Worm (Caenorhabditis elegans) whole organism, L3 larva: ENCODE results near the gene Y67H2A.10.

ENCODE experiments used
- R02D3.7 ChIP-seq: fragments of 150-350 bp; optimal IDR thresholded peaks from 2 replicates; lab custom pipeline; 2014; ENCODE audit warnings: missing biosample characterization, missing genetic modification characterization
- ZK546.5 ChIP-seq: sonication (generic microtip); optimal IDR thresholded peaks from 2 replicates; lab custom pipeline; 2017; ENCODE audit warnings: missing biosample characterization, missing genetic modification characterization
- aly-2 ChIP-seq: fragments of 150-350 bp; optimal IDR thresholded peaks from 2 replicates; lab custom pipeline; 2014; ENCODE audit warnings: missing biosample characterization, missing genetic modification characterization
- ama-1 ChIP-seq: fragments of 150-350 bp; optimal IDR thresholded peaks from 2 replicates; lab custom pipeline; 2018
- ceh-16 ChIP-seq: sonication (generic microtip); optimal IDR thresholded peaks from 2 replicates; lab custom pipeline; 2017; ENCODE audit warnings: missing biosample characterization, missing genetic modification characterization
- ceh-28 ChIP-seq: fragments of 150-350 bp; optimal IDR thresholded peaks from 2 replicates; lab custom pipeline; 2014; ENCODE audit warnings: missing biosample characterization, missing genetic modification reagents, missing genetic modification characterization
- ceh-9 ChIP-seq: sonication (generic microtip); optimal IDR thresholded peaks from 2 replicates; lab custom pipeline; 2018; ENCODE audit warnings: missing biosample characterization, missing genetic modification characterization
- daf-12 ChIP-seq: fragments of 150-350 bp; optimal IDR thresholded peaks from 2 replicates; lab custom pipeline; 2014; ENCODE audit warnings: missing biosample characterization, missing genetic modification reagents, missing genetic modification characterization
- egl-27 ChIP-seq: sonication (generic microtip); optimal IDR thresholded peaks from 4 replicates; lab custom pipeline; 2017; ENCODE audit warnings: missing biosample characterization, missing genetic modification reagents, missing genetic modification characterization
- egl-5 ChIP-seq: fragments of 150-350 bp; optimal IDR thresholded peaks from 2 replicates; lab custom pipeline; 2017; ENCODE audit warnings: missing biosample characterization, missing genetic modification reagents, missing genetic modification characterization, inconsistent platforms
- elt-1 ChIP-seq: fragments of 150-350 bp; optimal IDR thresholded peaks from 2 replicates; lab custom pipeline; 2014; ENCODE audit warnings: missing biosample characterization, missing genetic modification characterization
- elt-2 ChIP-seq: sonication (generic microtip); optimal IDR thresholded peaks from 2 replicates; lab custom pipeline; 2016; ENCODE audit warnings: missing genetic modification reagents, mild to moderate bottlenecking, missing genetic modification characterization, missing compliant biosample characterization
- eor-1 ChIP-seq, 2 experiments: fragments of 150-350 bp; optimal IDR thresholded peaks; 2 replicates each; lab custom pipeline; 2014 to 2018; ENCODE audit warnings: missing biosample characterization in 2 of 2, missing genetic modification characterization in 2 of 2
- fkh-10 ChIP-seq: sonication (generic microtip); optimal IDR thresholded peaks from 2 replicates; lab custom pipeline; 2017; ENCODE audit warnings: missing biosample characterization, missing genetic modification reagents, missing genetic modification characterization
- fkh-2 ChIP-seq: fragments of 150-350 bp; optimal IDR thresholded peaks from 2 replicates; lab custom pipeline; 2014; ENCODE audit warnings: missing biosample characterization, missing genetic modification reagents, missing genetic modification characterization
- fos-1 ChIP-seq: fragments of 150-350 bp; optimal IDR thresholded peaks from 2 replicates; lab custom pipeline; 2014; ENCODE audit warnings: missing biosample characterization, missing genetic modification characterization
- jun-1 ChIP-seq: fragments of 150-350 bp; optimal IDR thresholded peaks from 2 replicates; lab custom pipeline; 2014; ENCODE audit warnings: missing biosample characterization, missing genetic modification reagents, missing genetic modification characterization
- lin-15B ChIP-seq: fragments of 150-350 bp; optimal IDR thresholded peaks from 2 replicates; lab custom pipeline; 2014; ENCODE audit warnings: missing biosample characterization, missing genetic modification characterization
- lin-39 ChIP-seq: fragments of 150-350 bp; optimal IDR thresholded peaks from 2 replicates; lab custom pipeline; 2018; ENCODE audit warnings: missing biosample characterization, missing genetic modification reagents, missing genetic modification characterization
- lsy-12 ChIP-seq: sonication (generic microtip); optimal IDR thresholded peaks from 2 replicates; lab custom pipeline; 2016; ENCODE audit warnings: mild to moderate bottlenecking, missing genetic modification characterization, missing compliant biosample characterization
- mml-1 ChIP-seq: fragments of 150-350 bp; sonication (generic microtip); optimal IDR thresholded peaks from 3 replicates; lab custom pipeline; 2014; ENCODE audit warnings: missing biosample characterization, missing genetic modification characterization
- nfya-1 ChIP-seq: sonication (generic microtip); optimal IDR thresholded peaks from 2 replicates; lab custom pipeline; 2017; ENCODE audit warnings: missing genetic modification characterization, mild to moderate bottlenecking, missing compliant biosample characterization, antibody characterized with exemption, moderate library complexity; ENCODE audit not compliant: insufficient read depth
- nhr-23 ChIP-seq: fragments of 150-350 bp; optimal IDR thresholded peaks from 2 replicates; lab custom pipeline; 2014; ENCODE audit warnings: missing biosample characterization, missing genetic modification reagents, missing genetic modification characterization
- nhr-237 ChIP-seq: fragments of 150-350 bp; optimal IDR thresholded peaks from 2 replicates; lab custom pipeline; 2014; ENCODE audit warnings: missing biosample characterization, missing genetic modification characterization
- nhr-25 ChIP-seq: sonication (generic microtip); optimal IDR thresholded peaks from 2 replicates; lab custom pipeline; 2017; ENCODE audit warnings: missing biosample characterization, missing genetic modification characterization
- nhr-76 ChIP-seq: fragments of 150-350 bp; sonication (generic microtip); optimal IDR thresholded peaks from 5 replicates; lab custom pipeline; 2014; ENCODE audit warnings: missing biosample characterization, missing genetic modification characterization
- nhr-77 ChIP-seq: fragments of 150-350 bp; optimal IDR thresholded peaks from 2 replicates; lab custom pipeline; 2014; ENCODE audit warnings: missing biosample characterization, missing genetic modification characterization
- pha-4 ChIP-seq: fragments of 150-350 bp; optimal IDR thresholded peaks from 2 replicates; lab custom pipeline; 2014; ENCODE audit warnings: missing biosample characterization, missing genetic modification reagents, missing genetic modification characterization
- pqm-1 ChIP-seq: fragments of 150-350 bp; optimal IDR thresholded peaks from 2 replicates; lab custom pipeline; 2017; ENCODE audit warnings: missing biosample characterization, missing genetic modification characterization, inconsistent platforms
- sea-2 ChIP-seq: fragments of 150-350 bp; sonication (generic microtip); optimal IDR thresholded peaks from 4 replicates; lab custom pipeline; 2014; ENCODE audit warnings: missing biosample characterization, missing genetic modification reagents, missing genetic modification characterization
- snpc-4 ChIP-seq: fragments of 150-350 bp; optimal IDR thresholded peaks from 2 replicates; lab custom pipeline; 2014; ENCODE audit warnings: missing biosample characterization, missing genetic modification characterization
- tbx-2 ChIP-seq: sonication (generic microtip); optimal IDR thresholded peaks from 2 replicates; lab custom pipeline; 2016; ENCODE audit warnings: mild to moderate bottlenecking, missing genetic modification characterization, missing compliant biosample characterization
- unc-62 ChIP-seq: fragments of 150-350 bp; sonication (generic microtip); optimal IDR thresholded peaks from 4 replicates; lab custom pipeline; 2014; ENCODE audit warnings: missing biosample characterization, missing genetic modification reagents, missing genetic modification characterization
- ztf-11 ChIP-seq: fragments of 150-350 bp; optimal IDR thresholded peaks from 2 replicates; lab custom pipeline; 2014; ENCODE audit warnings: missing biosample characterization, missing genetic modification characterization

The Y67H2A.10 gene

DNA sequence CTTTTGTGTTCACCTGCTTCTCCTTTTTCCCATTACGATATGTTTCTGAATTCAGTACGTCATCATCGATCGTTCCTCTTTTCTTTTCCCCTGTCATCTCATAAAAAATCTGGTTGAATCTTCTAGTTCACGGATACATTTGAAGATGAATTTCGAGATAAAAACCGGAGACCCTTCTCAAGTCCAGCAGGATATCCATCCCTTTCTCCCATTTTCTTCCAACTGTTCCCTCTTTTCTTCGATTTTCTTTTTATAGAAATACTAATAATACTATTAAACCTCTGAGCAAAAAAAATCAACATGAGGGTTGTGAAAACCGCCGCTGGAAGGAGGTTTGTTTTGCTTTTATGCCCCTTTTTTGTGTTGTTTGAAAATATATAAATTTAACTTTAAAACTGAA is 33.4 kb downstream of the Y67H2A.10 start, which contains the start of gene bus-12:
TSS of gene bus-12 (plus strand) at position 301 of the 400 bp plus-strand sequence.
- no peak for TF ChIP-seq elt-1 (tag; lab: Kevin White, UChicago)
- TF ChIP-seq, all 47 proteins: peak for 0

DNA sequence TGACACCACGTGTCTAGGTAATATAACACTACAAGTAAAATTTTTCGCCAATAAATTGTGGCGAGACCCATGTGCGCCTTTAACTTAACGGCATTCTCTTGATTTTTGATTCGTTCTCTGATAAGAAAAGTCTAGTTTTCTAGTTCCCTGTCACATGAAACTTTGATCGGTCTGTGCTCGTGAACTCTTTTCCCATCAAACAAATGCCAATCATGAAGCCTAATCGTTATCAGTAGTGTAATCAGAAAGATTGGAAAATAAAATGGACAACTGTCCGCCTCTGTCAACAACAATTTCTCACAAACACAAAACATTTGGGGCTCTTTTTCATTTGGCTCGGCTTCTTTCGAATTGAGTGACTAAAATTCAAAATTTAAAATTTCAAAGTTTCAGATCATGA is 35.5 kb downstream of the Y67H2A.10 start, which contains the start of gene ttr-45:
TSS of gene ttr-45 (plus strand) at position 385 of the 400 bp plus-strand sequence.
- TF ChIP-seq lsy-12 (tag; lab: Kevin White, UChicago) = no peak
- no peak for TF ChIP-seq sea-2 (GFP tag; lab: Kevin White, UChicago)
- TF ChIP-seq mml-1 (tag; lab: Kevin White, UChicago) = no peak
- no peak for TF ChIP-seq aly-2
- peak; percentile 5 for TF ChIP-seq lin-39 (tag; lab: Kevin White, UChicago)
- TF ChIP-seq fkh-10 = no peak
- no peak for TF ChIP-seq unc-62 (GFP tag; lab: Kevin White, UChicago)
- TF ChIP-seq tbx-2 (tag; lab: Kevin White, UChicago) = no peak
- peak; percentile 61 for TF ChIP-seq jun-1 (tag; lab: Kevin White, UChicago)
- no peak for TF ChIP-seq snpc-4
- TF ChIP-seq R02D3.7 (tag; lab: Kevin White, UChicago) = no peak
- peak; percentile 92 for TF ChIP-seq pqm-1 (tag; lab: Kevin White, UChicago)
- peak; percentile 73 for TF ChIP-seq egl-5 (tag; lab: Kevin White, UChicago)
- TF ChIP-seq nhr-25 (tag; lab: Kevin White, UChicago) = no peak
- TF ChIP-seq eor-1 (tag; optimal IDR thresholded peaks at IDR 0.05; lab: Kevin White, UChicago) = no peak
- TF ChIP-seq elt-1 (tag; lab: Kevin White, UChicago) = no peak
- peak; percentile 52 for TF ChIP-seq pha-4
- no peak for TF ChIP-seq fos-1 (tag; lab: Kevin White, UChicago)
- peak; percentile 98 for TF ChIP-seq elt-2 (tag; lab: Kevin White, UChicago)
- TF ChIP-seq nfya-1 (tag; lab: Kevin White, UChicago) = peak; percentile 24
- no peak for TF ChIP-seq ama-1
- no peak for TF ChIP-seq ceh-28 (tag; lab: Kevin White, UChicago)
- TF ChIP-seq, all 47 proteins: peak for 7

DNA sequence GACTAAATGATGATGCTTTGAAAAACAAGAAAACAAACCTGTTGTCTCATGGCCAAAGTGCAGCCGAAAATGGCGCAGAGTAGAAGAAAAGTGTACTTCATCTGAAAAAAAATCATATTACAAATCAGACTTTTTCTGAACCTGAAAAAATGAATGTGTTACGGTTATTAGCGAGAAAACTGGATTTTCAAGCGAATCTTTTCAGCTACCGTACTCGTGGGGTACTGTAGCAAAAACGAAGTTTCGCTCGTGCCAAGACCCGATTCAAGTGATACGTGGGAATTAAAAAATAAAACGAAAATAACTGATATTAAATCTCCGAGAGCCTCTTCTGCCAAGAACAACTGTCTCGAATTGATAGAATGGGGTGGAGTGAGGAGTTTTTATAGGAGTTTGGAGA is 37.1 kb downstream of the Y67H2A.10 start, which contains the start of gene ttr-51:
TSS of gene ttr-51 (minus strand) at position 101 of the 400 bp plus-strand sequence.
- no peak for TF ChIP-seq egl-5 (tag; lab: Kevin White, UChicago)
- TF ChIP-seq ceh-16 (tag; lab: Kevin White, UChicago) = no peak
- peak; percentile 41 for TF ChIP-seq elt-2 (tag; lab: Kevin White, UChicago)
- TF ChIP-seq pqm-1 (tag; lab: Kevin White, UChicago) = peak; percentile 57

DNA sequence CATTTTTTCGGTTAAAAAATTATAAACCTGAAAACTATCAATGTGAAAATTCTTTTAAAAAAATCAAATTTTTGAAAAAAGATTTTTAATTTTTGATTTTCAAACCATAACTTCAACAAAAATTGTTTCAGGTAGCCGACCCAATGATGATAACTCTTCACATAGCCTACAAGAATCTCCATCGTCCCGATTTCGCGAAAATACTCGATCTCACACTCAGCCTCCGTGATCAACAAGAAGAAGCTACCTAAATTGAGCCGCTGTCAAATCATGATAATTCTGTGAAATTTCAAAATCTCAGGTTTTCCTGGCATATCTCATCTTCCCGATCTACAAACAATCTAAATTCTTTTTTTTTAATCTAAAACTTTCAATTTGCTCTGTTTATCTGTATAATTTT is 39.1 kb downstream of the Y67H2A.10 start:
- TF ChIP-seq ama-1 (peak; percentile 33), daf-12 (no peak)

DNA sequence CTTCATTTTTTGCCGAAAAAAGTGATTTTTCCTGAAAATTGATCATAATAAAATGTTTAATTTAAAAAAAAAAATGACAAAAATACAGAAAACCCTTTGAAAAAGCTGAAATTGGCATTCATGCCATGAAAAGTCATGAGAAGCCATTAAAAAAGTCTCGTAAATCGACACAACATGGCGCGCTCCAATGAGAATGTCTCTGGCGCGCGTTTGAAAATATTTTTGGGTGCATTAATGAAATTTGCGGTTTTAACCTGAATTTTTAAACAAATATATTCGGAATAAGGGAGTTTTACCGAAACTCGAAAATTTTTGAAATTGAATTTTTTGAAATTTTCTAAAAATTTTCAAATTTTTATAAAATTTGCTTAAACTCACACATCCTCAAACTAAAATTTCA is 41.5 kb downstream of the Y67H2A.10 start:
- TF ChIP-seq aly-2 (no peak), nhr-76 (tag; lab: Kevin White, UChicago) (no peak), ceh-9 (tag; lab: Kevin White, UChicago) (no peak), eor-1 (tag; optimal IDR thresholded peaks at IDR 0.05; lab: Kevin White, UChicago) (no peak), fkh-10 (no peak), snpc-4 (no peak), elt-2 (tag; lab: Kevin White, UChicago) (no peak), lsy-12 (tag; lab: Kevin White, UChicago) (no peak)
- TF ChIP-seq, all 47 proteins: peak for 0

DNA sequence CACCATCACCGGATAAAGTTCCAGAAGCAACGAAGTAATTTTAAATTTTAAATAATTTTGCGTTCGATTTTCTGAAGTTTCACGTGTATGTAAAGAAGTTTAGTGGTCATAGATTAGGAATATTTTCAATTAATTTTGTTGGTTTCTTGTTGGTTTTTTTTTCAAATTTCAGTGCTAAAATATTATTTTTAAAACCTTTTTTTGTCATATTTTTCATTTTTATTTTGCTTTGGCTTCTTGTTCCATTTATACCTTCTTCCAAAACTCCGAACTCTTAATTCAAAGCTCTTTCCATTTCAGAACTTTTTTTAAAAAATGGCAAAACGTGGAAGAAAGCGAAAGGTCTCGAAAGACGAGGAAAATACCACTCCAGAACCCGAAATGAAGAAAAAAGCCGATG is 42.3 kb downstream of the Y67H2A.10 start, which contains the start of gene JC8.7:
TSS of gene JC8.7 (plus strand) at position 301 of the 400 bp plus-strand sequence.
- TF ChIP-seq nhr-23 (tag; lab: Kevin White, UChicago) (no peak), snpc-4 (no peak), ztf-11 (tag; lab: Kevin White, UChicago) (no peak), daf-12 (no peak), elt-1 (tag; lab: Kevin White, UChicago) (no peak), R02D3.7 (tag; lab: Kevin White, UChicago) (no peak), nhr-237 (tag; lab: Kevin White, UChicago) (no peak)

DNA sequence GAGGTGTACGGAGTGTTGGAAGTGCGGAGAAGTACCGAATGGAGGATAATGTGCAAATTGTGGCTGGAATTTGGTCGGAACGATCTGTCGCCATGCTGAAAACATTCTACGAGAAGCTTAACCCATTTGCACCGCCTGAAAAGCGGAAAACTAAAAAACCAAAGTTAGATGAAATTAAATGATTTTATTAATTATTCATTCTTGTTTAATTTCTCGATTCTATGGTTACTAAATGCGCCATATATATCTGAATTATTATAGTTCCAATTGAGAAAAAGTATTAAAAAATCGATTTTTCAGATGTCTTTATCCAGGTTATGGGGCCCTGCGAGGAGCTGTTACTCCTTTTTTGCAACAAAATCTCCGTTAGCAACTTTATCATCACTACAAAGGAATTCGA is 45.3 kb downstream of the Y67H2A.10 start, which contains the start of gene cox-11:
TSS of gene cox-11 (plus strand) at position 301 of the 400 bp plus-strand sequence.
- TF ChIP-seq nhr-77 (no peak), lin-39 (tag; lab: Kevin White, UChicago) (no peak), egl-27 (tag; lab: Kevin White, UChicago) (no peak), fos-1 (tag; lab: Kevin White, UChicago) (no peak), ceh-28 (tag; lab: Kevin White, UChicago) (no peak), fkh-10 (no peak), ZK546.5 (tag; lab: Kevin White, UChicago) (no peak), lin-15B (tag; lab: Kevin White, UChicago) (no peak), fkh-2 (tag; lab: Kevin White, UChicago) (no peak)
